Worm (Caenorhabditis elegans): ENCODE data around the gene srh-166.

The srh-166 gene

DNA sequence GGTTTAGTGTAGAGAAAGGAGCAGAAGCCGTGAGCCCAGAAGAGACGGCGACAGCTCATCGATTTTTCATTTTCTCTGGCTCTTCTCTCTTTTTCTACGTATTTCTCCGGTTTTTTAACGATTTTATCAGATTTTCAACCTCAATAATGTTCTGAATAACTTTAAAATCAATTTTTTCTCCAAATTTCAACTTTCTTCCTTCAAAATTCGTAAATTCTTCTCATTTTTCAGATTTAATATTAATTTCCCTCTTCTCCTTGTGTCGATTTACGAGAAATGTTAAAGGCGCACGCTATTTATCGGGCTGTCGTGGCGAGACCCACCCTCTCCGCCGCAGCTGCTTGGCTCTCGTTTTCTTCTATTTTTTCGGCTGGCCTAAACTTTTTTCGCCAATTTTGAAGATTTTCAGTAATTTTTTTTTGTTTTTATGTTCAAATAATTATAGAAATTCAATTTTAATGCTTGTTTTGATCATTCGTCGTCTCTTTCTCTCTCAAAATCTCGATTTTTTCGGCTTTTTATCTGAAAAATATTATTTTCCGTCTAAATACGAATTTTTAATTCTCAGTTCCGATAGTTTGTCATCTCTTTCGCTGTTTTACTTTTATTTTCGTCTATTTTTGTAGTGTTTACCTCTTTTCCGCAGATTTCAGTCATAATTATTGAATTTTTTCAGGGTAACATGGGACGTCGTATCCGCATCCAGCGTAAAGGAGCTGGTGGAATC is 46.5 kb downstream of the srh-166 start, which contains the start of the genes calf-1 and rpl-2 (continued):
- no peak for TF ChIP-seq F22D6.2 (tag; optimal IDR thresholded peaks at IDR 0.05)
- TF ChIP-seq akir-1 (GFP tag; optimal IDR thresholded peaks at IDR 0.05), result no peak
- TF ChIP-seq ztf-25 (GFP tag; IDR thresholded peaks at IDR 0.05), result no peak
- TF ChIP-seq T26A5.8 (tag; optimal IDR thresholded peaks at IDR 0.05), result no peak
- TF ChIP-seq sea-2 (GFP tag; IDR thresholded peaks at IDR 0.05), result no peak
- no peak for TF ChIP-seq ets-4 (GFP tag; optimal IDR thresholded peaks at IDR 0.05)
- TF ChIP-seq ekl-4 (GFP tag; IDR thresholded peaks at IDR 0.05), result peak; percentile 34; the same call in 1 of the 2 replicates
- no peak for TF ChIP-seq bed-2 (GFP tag; IDR thresholded peaks at IDR 0.05)
- no peak for TF ChIP-seq lsy-27 (tag; optimal IDR thresholded peaks at IDR 0.05; ENCODE audit: borderline replicate concordance, insufficient read depth)
- no peak for TF ChIP-seq lir-1 (GFP tag; conservative IDR thresholded peaks at IDR 0.05)
- TF ChIP-seq Y53G8AR.9 (GFP tag; conservative IDR thresholded peaks at IDR 0.05), result no peak
- TF ChIP-seq F57A8.1 (GFP tag; optimal IDR thresholded peaks at IDR 0.05), result no peak
- TF ChIP-seq unc-62 (GFP tag; optimal IDR thresholded peaks at IDR 0.05), result no peak
- no peak for TF ChIP-seq K11D2.4 (GFP tag; IDR thresholded peaks at IDR 0.05)
- peak; percentile 86 for TF ChIP-seq F33H1.4 (GFP tag; IDR thresholded peaks at IDR 0.05)
- no peak for TF ChIP-seq mxl-1 (tag; optimal IDR thresholded peaks at IDR 0.05)
- TF ChIP-seq D2030.7 (GFP tag; IDR thresholded peaks at IDR 0.05), result peak; percentile 69; the same call in 1 of the 2 replicates
- no peak for TF ChIP-seq B0019.2 (GFP tag; conservative IDR thresholded peaks at IDR 0.05)
- TF ChIP-seq tlf-1 (GFP tag; optimal IDR thresholded peaks at IDR 0.05), result no peak
- TF ChIP-seq aptf-2 (GFP tag; conservative IDR thresholded peaks at IDR 0.05), result no peak
- no peak for TF ChIP-seq nfya-2 (GFP tag; IDR thresholded peaks at IDR 0.05)
- no peak for TF ChIP-seq ztf-26 (tag; optimal IDR thresholded peaks at IDR 0.05)
- no peak for TF ChIP-seq F52B5.7 (tag; optimal IDR thresholded peaks at IDR 0.05)
- TF ChIP-seq T07F8.4 (tag; optimal IDR thresholded peaks at IDR 0.05), result no peak
- TF ChIP-seq madf-3 (GFP tag; IDR thresholded peaks at IDR 0.05), result no peak
- peak; percentile 24 for TF ChIP-seq lin-40 (tag; optimal IDR thresholded peaks at IDR 0.05)
- no peak for TF ChIP-seq snpc-3.4 (tag; optimal IDR thresholded peaks at IDR 0.05)
- TF ChIP-seq C17E4.6 (GFP tag; IDR thresholded peaks at IDR 0.05), result no peak
- TF ChIP-seq die-1 (tag; optimal IDR thresholded peaks at IDR 0.05), result no peak
- TF ChIP-seq ztf-18 (tag; optimal IDR thresholded peaks at IDR 0.05), result no peak
- TF ChIP-seq Y67H2A.10 (GFP tag; conservative IDR thresholded peaks at IDR 0.05), result no peak
- TF ChIP-seq B0261.1 (tag; optimal IDR thresholded peaks at IDR 0.05), result no peak
- no peak for TF ChIP-seq egl-18 (GFP tag; IDR thresholded peaks at IDR 0.05)
- no peak for TF ChIP-seq ztf-6 (GFP tag; IDR thresholded peaks at IDR 0.05)
- TF ChIP-seq snpc-1.3 (tag; optimal IDR thresholded peaks at IDR 0.05; ENCODE audit: insufficient read depth), result peak; percentile 51
- peak; percentile 53 for TF ChIP-seq F23B12.7 (tag; optimal IDR thresholded peaks at IDR 0.05; ENCODE audit: insufficient read depth)
- TF ChIP-seq egl-44 (GFP tag; IDR thresholded peaks at IDR 0.05), result no peak
- peak; percentile 51 for TF ChIP-seq attf-5 (GFP tag; optimal IDR thresholded peaks at IDR 0.05)
- TF ChIP-seq rpc-1 (optimal IDR thresholded peaks at IDR 0.05), result no peak
- TF ChIP-seq rpc-1 (tag; optimal IDR thresholded peaks at IDR 0.05), result no peak
- TF ChIP-seq mcd-1 (GFP tag; IDR thresholded peaks at IDR 0.05), result peak; percentile 20; the same call in 1 of the 2 replicates
- no peak for TF ChIP-seq zfh-2 (GFP tag; conservative IDR thresholded peaks at IDR 0.05)
- TF ChIP-seq hlh-12 (tag; optimal IDR thresholded peaks at IDR 0.05), result no peak
- TF ChIP-seq pha-4 (tag; optimal IDR thresholded peaks at IDR 0.05), result no peak
- TF ChIP-seq madf-8 (GFP tag; conservative IDR thresholded peaks at IDR 0.05), result no peak
- TF ChIP-seq F55B11.4 (tag; optimal IDR thresholded peaks at IDR 0.05; ENCODE audit: borderline replicate concordance, insufficient read depth), result no peak
- TF ChIP-seq F39B2.1 (GFP tag; IDR thresholded peaks at IDR 0.05), result no peak
- TF ChIP-seq unc-130 (GFP tag; optimal IDR thresholded peaks at IDR 0.05), result no peak
